5 fruit fly cellular contexts compared by ENCODE assay signal in the genomic region with DNA sequence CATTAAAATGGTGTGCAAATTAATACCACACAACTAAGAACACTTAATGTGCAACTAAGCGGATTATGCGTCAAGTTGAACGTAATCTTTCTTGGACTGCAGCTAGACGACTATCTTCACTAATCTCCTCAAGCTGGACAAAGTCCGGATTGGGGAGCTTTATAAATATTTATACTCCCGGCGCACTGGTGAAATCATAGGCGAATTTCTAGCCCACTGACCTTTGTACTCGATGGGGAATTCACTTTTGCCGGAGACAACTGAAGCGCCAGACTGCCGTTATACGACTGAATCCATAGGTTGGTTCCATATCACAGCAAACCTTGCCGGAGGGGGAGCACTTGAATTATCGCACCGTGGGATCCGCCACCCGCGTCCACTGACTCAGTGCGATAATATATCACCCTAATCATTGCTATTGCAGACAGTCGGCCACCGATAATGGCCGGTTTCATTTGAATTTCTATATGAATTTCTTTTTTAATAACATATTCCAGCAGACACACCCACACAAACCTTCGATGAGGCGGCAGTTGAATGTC.
TF ChIP-seq lines count a peak whose summit lies in the region.

No protein-coding gene starts in this region.

- TF ChIP-seq CTCF in whole organism, embryonic (GFP tag; optimal IDR thresholded peaks at IDR 0.05; lab: Kevin White, UChicago) = no peak

TF ChIP-seq in whole organism, adult, 20 proteins besides CTCF, POLR2A, EP300 and RAD21:
- TF ChIP-seq Hr96 (GFP tag; optimal IDR thresholded peaks at IDR 0.05; lab: Kevin White, UChicago) = peak; percentile 16
- TF ChIP-seq tj (GFP tag; optimal IDR thresholded peaks at IDR 0.05; lab: Kevin White, UChicago) = no peak
- TF ChIP-seq CG12768 (GFP tag; optimal IDR thresholded peaks at IDR 0.05; lab: Kevin White, UChicago) = peak; percentile 82
TF ChIP-seq in whole organism, adult: peak in this region for 2.

TF ChIP-seq in whole organism, embryonic, 481 proteins besides CTCF, POLR2A, EP300 and RAD21 (continues in another document):
- no peak for TF ChIP-seq kay (GFP tag; optimal IDR thresholded peaks at IDR 0.05; lab: Kevin White, UChicago)
- no peak for TF ChIP-seq CG10209 (GFP tag; optimal IDR thresholded peaks at IDR 0.05; lab: Kevin White, UChicago)
- no peak for TF ChIP-seq CG16815 (GFP tag; optimal IDR thresholded peaks at IDR 0.05; lab: Kevin White, UChicago)
- peak in 1 of 2 experiments; percentile 49 for TF ChIP-seq bsh (GFP tag; optimal IDR thresholded peaks at IDR 0.05; lab: Kevin White, UChicago)
- no peak for TF ChIP-seq org-1 (GFP tag; optimal IDR thresholded peaks at IDR 0.05; lab: Kevin White, UChicago)
- TF ChIP-seq chinmo (GFP tag; IDR thresholded peaks at IDR 0.05; lab: Robert Waterston, UW; ENCODE audit: partially characterized antibody) = 0 out of 4 replicates have a peak, but pooled peaks have one; percentile 60
- TF ChIP-seq Rx (GFP tag; IDR thresholded peaks at IDR 0.05; lab: Robert Waterston, UW) = no peak
- TF ChIP-seq CG16863 (GFP tag; optimal IDR thresholded peaks at IDR 0.05; lab: Kevin White, UChicago) = no peak
- TF ChIP-seq scrt (GFP tag; optimal IDR thresholded peaks at IDR 0.05; lab: Kevin White, UChicago) = no peak
- no peak for TF ChIP-seq CG7372 (GFP tag; IDR thresholded peaks at IDR 0.05; lab: Robert Waterston, UW)
- TF ChIP-seq Med (GFP tag; lab: Kevin White, UChicago) = peak; percentile 68
- TF ChIP-seq Hr51 (GFP tag; optimal IDR thresholded peaks at IDR 0.05; lab: Kevin White, UChicago) = no peak
- TF ChIP-seq cad (GFP tag; optimal IDR thresholded peaks at IDR 0.05; lab: Kevin White, UChicago) = peak; percentile 10
- TF ChIP-seq nom (GFP tag; optimal IDR thresholded peaks at IDR 0.05; lab: Kevin White, UChicago) = peak; percentile 74
- TF ChIP-seq CG2678 (tag; optimal IDR thresholded peaks at IDR 0.05; lab: Kevin White, UChicago) = no peak
- TF ChIP-seq Meics (GFP tag; optimal IDR thresholded peaks at IDR 0.05; lab: Kevin White, UChicago) = no peak
- TF ChIP-seq sug (tag; optimal IDR thresholded peaks at IDR 0.05; lab: Kevin White, UChicago) = peak; percentile 89
- TF ChIP-seq CG12299 (tag; optimal IDR thresholded peaks at IDR 0.05; lab: Kevin White, UChicago) = no peak
- TF ChIP-seq Poxn (GFP tag; IDR thresholded peaks at IDR 0.05; lab: Robert Waterston, UW) = no peak
- no peak for TF ChIP-seq CG3281 (GFP tag; optimal IDR thresholded peaks at IDR 0.05; lab: Kevin White, UChicago)
- no peak for TF ChIP-seq CG9817 (tag; optimal IDR thresholded peaks at IDR 0.05; lab: Kevin White, UChicago)

TF ChIP-seq in whole organism, prepupa, 60 proteins besides CTCF, POLR2A, EP300 and RAD21:
- TF ChIP-seq Eip93F (GFP tag; optimal IDR thresholded peaks at IDR 0.05; lab: Kevin White, UChicago) (no peak), CG6854 (GFP tag; optimal IDR thresholded peaks at IDR 0.05; lab: Kevin White, UChicago) (peak; percentile 10), Sox15 (GFP tag; optimal IDR thresholded peaks at IDR 0.05; lab: Kevin White, UChicago) (no peak), lz (GFP tag; optimal IDR thresholded peaks at IDR 0.05; lab: Kevin White, UChicago) (no peak), CG6808 (GFP tag; optimal IDR thresholded peaks at IDR 0.05; lab: Kevin White, UChicago) (peak; percentile 19), CG10669 (GFP tag; optimal IDR thresholded peaks at IDR 0.05; lab: Kevin White, UChicago) (no peak), CG15336 (GFP tag; IDR thresholded peaks at IDR 0.05; lab: Robert Waterston, UW) (no peak; the same call in 1 of the 2 replicates), ss (GFP tag; optimal IDR thresholded peaks at IDR 0.05; lab: Kevin White, UChicago) (peak; percentile 46 to 59), CG11762 (GFP tag; optimal IDR thresholded peaks at IDR 0.05; lab: Kevin White, UChicago; ENCODE audit: insufficient read depth) (no peak), CG32006 (GFP tag; optimal IDR thresholded peaks at IDR 0.05; lab: Kevin White, UChicago) (no peak), CG6276 (GFP tag; optimal IDR thresholded peaks at IDR 0.05; lab: Kevin White, UChicago) (peak; percentile 76), CG8632 (GFP tag; optimal IDR thresholded peaks at IDR 0.05; lab: Kevin White, UChicago) (no peak), svp (GFP tag; lab: Kevin White, UChicago) (peak; percentile 89), cyc (GFP tag; optimal IDR thresholded peaks at IDR 0.05; lab: Kevin White, UChicago) (no peak), CG8119 (GFP tag; IDR thresholded peaks at IDR 0.05; lab: Robert Waterston, UW) (peak; percentile 21; the same call in 1 of the 3 replicates), Eip78C (GFP tag; lab: Kevin White, UChicago) (peak; percentile 17), CG16779 (tag; optimal IDR thresholded peaks at IDR 0.05; lab: Kevin White, UChicago) (peak; percentile 45), esn (GFP tag; optimal IDR thresholded peaks at IDR 0.05; lab: Kevin White, UChicago) (no peak), CG9139 (GFP tag; optimal IDR thresholded peaks at IDR 0.05; lab: Kevin White, UChicago) (peak; percentile 38), vri (GFP tag; optimal IDR thresholded peaks at IDR 0.05; lab: Kevin White, UChicago) (peak; percentile 89), Hr38 (GFP tag; optimal IDR thresholded peaks at IDR 0.05; lab: Kevin White, UChicago) (no peak)

TF ChIP-seq in whole organism, pupa, 21 proteins besides CTCF, POLR2A, EP300 and RAD21:
- TF ChIP-seq gl (tag; optimal IDR thresholded peaks at IDR 0.05; lab: Kevin White, UChicago) = peak; percentile 19
- TF ChIP-seq rn (GFP tag; IDR thresholded peaks at IDR 0.05; lab: Robert Waterston, UW) = no peak
- TF ChIP-seq fd96Ca (GFP tag; IDR thresholded peaks at IDR 0.05; lab: Robert Waterston, UW) = peak; percentile 38; the same call in 1 of the 3 replicates
- 0 out of 2 replicates have a peak, but pooled peaks have one; percentile 33 for TF ChIP-seq Ets98B (GFP tag; IDR thresholded peaks at IDR 0.05; lab: Robert Waterston, UW)
- peak; percentile 27 for TF ChIP-seq CG8301 (tag; optimal IDR thresholded peaks at IDR 0.05; lab: Kevin White, UChicago)

TF ChIP-seq in whole organism, wandering third instar larva, 38 proteins besides CTCF, POLR2A, EP300 and RAD21:
- TF ChIP-seq ey (GFP tag; optimal IDR thresholded peaks at IDR 0.05; lab: Kevin White, UChicago) (no peak), Rel (GFP tag; optimal IDR thresholded peaks at IDR 0.05; lab: Kevin White, UChicago) (no peak), Rel (tag; optimal IDR thresholded peaks at IDR 0.05; lab: Kevin White, UChicago) (peak; percentile 97)
TF ChIP-seq in whole organism, wandering third instar larva: peak in this region for 1.
